Fruit fly (Drosophila melanogaster): Measurements from ENCODE around the gene ImpL2.

dm6 chr3L:4242428-4242827 is 6.5 kb upstream of the ImpL2 start, which contains the start of gene pav:
- TF ChIP-seq bab1 (GFP tag; optimal IDR thresholded peaks at IDR 0.05): peak; percentile 58
- TF ChIP-seq Mnt (GFP tag; optimal IDR thresholded peaks at IDR 0.05): peak; percentile 18
- TF ChIP-seq CG33017 (tag; optimal IDR thresholded peaks at IDR 0.05): peak; percentile 36
- no peak for TF ChIP-seq kay (GFP tag; ENCODE audit: borderline replicate concordance)
- TF ChIP-seq CG1620 (GFP tag; optimal IDR thresholded peaks at IDR 0.05): no peak
- TF ChIP-seq Clk (GFP tag; optimal IDR thresholded peaks at IDR 0.05): no peak
- peak; percentile 27 for TF ChIP-seq CG7101 (tag; optimal IDR thresholded peaks at IDR 0.05)
- TF ChIP-seq ovo (GFP tag; optimal IDR thresholded peaks at IDR 0.05): no peak
- no peak for TF ChIP-seq toe (GFP tag; optimal IDR thresholded peaks at IDR 0.05)
- TF ChIP-seq cic (GFP tag; optimal IDR thresholded peaks at IDR 0.05): no peak
- no peak for TF ChIP-seq CG12768 (GFP tag; optimal IDR thresholded peaks at IDR 0.05)
